Fruit fly (Drosophila melanogaster): ENCODE data around the gene CG14074.

DNA sequence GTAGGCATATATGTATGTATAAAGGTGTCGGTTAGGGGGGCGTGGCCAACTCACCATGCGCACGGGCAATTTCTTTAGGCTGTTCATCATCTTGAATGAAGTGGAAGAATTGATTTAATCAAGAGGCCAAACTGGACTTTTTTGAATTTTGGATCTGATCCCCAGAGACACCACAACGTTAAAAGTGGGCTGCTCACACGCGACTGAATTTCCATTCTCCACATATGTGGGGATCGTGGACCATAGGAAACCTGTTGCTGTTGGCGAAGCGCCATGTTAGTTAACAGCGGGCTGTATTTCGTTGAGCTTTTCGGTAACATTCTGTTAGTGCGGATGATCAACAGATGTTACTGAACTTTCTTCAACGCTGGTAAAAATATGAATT lies 32.1 kb downstream of the CG14074 start, which contains the start of gene CG3902:
- TF ChIP-seq Sin3A (optimal IDR thresholded peaks at IDR 0.05) = no peak
- no peak for TF ChIP-seq h (optimal IDR thresholded peaks at IDR 0.05)

All from Kc167 (cell line).